Fruit fly (Drosophila melanogaster) S2 (cell line): ENCODE results near the gene nAChRalpha6.

Experiments
- CG8478 ChIP-seq: fragments of >200 bp; optimal IDR thresholded peaks from 2 replicates; lab custom pipeline; 2018
- CTCF ChIP-seq, 2 experiments: fragments of >200 bp; optimal IDR thresholded peaks; 2 replicates each; lab custom pipeline; 2018

dm6 chr2L:9784468-9784867 lies 101.6 kb downstream of the nAChRalpha6 start:
- TF ChIP-seq CG8478 (no peak), CTCF (optimal IDR thresholded peaks at IDR 0.05; lab: Kevin White, UChicago) (no peak)
